Fruit fly (Drosophila melanogaster) whole organism, embryonic: ENCODE measurements around the gene RanGAP.

Experiments
- Antp ChIP-seq: fragments of 200-800 bp; sonication (Bioruptor generic); optimal IDR thresholded peaks from 3 replicates; lab custom pipeline; 2016; ENCODE audit warnings: missing biosample characterization, missing genetic modification characterization
- Atf-2 ChIP-seq: fragments of 200-800 bp; sonication (Bioruptor generic); optimal IDR thresholded peaks from 2 replicates; lab custom pipeline; 2016; ENCODE audit warnings: missing biosample characterization, missing genetic modification characterization
- Blimp-1 ChIP-seq: fragments of 200-800 bp; sonication (Bioruptor generic); optimal IDR thresholded peaks from 3 replicates; lab custom pipeline; 2018; ENCODE audit warnings: missing biosample characterization, missing genetic modification characterization, mild to moderate bottlenecking, moderate library complexity, missing genetic modification reagents
- CG10274 ChIP-seq: fragments of 200-800 bp; sonication (Bioruptor generic); optimal IDR thresholded peaks from 3 replicates; lab custom pipeline; 2017; ENCODE audit warnings: missing biosample characterization, mild to moderate bottlenecking, missing genetic modification characterization
- CG10366 ChIP-seq: fragments of 200-800 bp; sonication (Bioruptor generic); IDR thresholded peaks from 2 replicates; pipeline ENCODE4 v1.3.6; 2022; ENCODE audit warnings: missing biosample characterization, missing genetic modification characterization
- CG10654 ChIP-seq: fragments of 200-800 bp; sonication (Bioruptor generic); optimal IDR thresholded peaks from 2 replicates; lab custom pipeline; 2016; ENCODE audit warnings: missing biosample characterization, missing genetic modification characterization
- CG13424 ChIP-seq: fragments of 200-800 bp; sonication (Bioruptor generic); optimal IDR thresholded peaks from 2 replicates; lab custom pipeline; 2019; ENCODE audit warnings: missing biosample characterization, mild to moderate bottlenecking, missing genetic modification characterization, moderate library complexity
- CG13775 ChIP-seq: fragments of 200-800 bp; sonication (Bioruptor generic); optimal IDR thresholded peaks from 3 replicates; lab custom pipeline; 2017; ENCODE audit warnings: missing biosample characterization, mild to moderate bottlenecking, missing genetic modification characterization
- CG14050 ChIP-seq: fragments of 200-800 bp; sonication (Bioruptor generic); IDR thresholded peaks from 3 replicates; pipeline ENCODE4 v1.3.6; 2022; ENCODE audit warnings: missing biosample characterization, missing genetic modification characterization
- CG14710 ChIP-seq: fragments of 200-800 bp; sonication (Bioruptor generic); optimal IDR thresholded peaks from 3 replicates; lab custom pipeline; 2019; ENCODE audit warnings: missing biosample characterization, mild to moderate bottlenecking, missing genetic modification characterization, moderate library complexity
- CG16863 ChIP-seq: fragments of 200-800 bp; sonication (Bioruptor generic); optimal IDR thresholded peaks from 3 replicates; lab custom pipeline; 2016; ENCODE audit warnings: missing biosample characterization, missing genetic modification characterization
- CG17612 ChIP-seq: fragments of 200-800 bp; sonication (Bioruptor generic); IDR thresholded peaks from 2 replicates; pipeline ENCODE4 v1.3.6; 2022; ENCODE audit warnings: missing biosample characterization, missing genetic modification characterization
- CG17802 ChIP-seq: fragments of 200-800 bp; sonication (Bioruptor generic); optimal IDR thresholded peaks from 2 replicates; lab custom pipeline; 2018; ENCODE audit warnings: missing biosample characterization, mild to moderate bottlenecking, missing genetic modification characterization, moderate library complexity
- CG18599 ChIP-seq: fragments of 200-800 bp; sonication (Bioruptor generic); optimal IDR thresholded peaks from 3 replicates; lab custom pipeline; 2017; ENCODE audit warnings: missing biosample characterization, missing genetic modification characterization, mild to moderate bottlenecking, moderate library complexity, missing genetic modification reagents
- CG30020 ChIP-seq: fragments of 200-800 bp; optimal IDR thresholded peaks from 2 replicates; lab custom pipeline; 2019; ENCODE audit warnings: missing biosample characterization, mild to moderate bottlenecking, missing genetic modification characterization, moderate library complexity
- CG3163 ChIP-seq: fragments of 200-800 bp; sonication (Bioruptor generic); optimal IDR thresholded peaks from 3 replicates; lab custom pipeline; 2016; ENCODE audit warnings: missing biosample characterization, missing genetic modification characterization
- CG3838 ChIP-seq: fragments of 200-800 bp; sonication (Bioruptor generic); optimal IDR thresholded peaks from 3 replicates; lab custom pipeline; 2016; ENCODE audit warnings: missing biosample characterization, missing genetic modification characterization
- CG4854 ChIP-seq: fragments of 200-800 bp; sonication (Bioruptor generic); optimal IDR thresholded peaks from 2 replicates; lab custom pipeline; 2016; ENCODE audit warnings: missing biosample characterization, missing genetic modification characterization, inconsistent platforms
- CG6175 ChIP-seq: fragments of 200-800 bp; sonication (Bioruptor generic); IDR thresholded peaks from 3 replicates; pipeline ENCODE4 v1.3.6; 2022; ENCODE audit warnings: missing biosample characterization, missing genetic modification characterization
- CG9727 ChIP-seq: fragments of 200-800 bp; sonication (Bioruptor generic); optimal IDR thresholded peaks from 3 replicates; lab custom pipeline; 2017; ENCODE audit warnings: missing biosample characterization, mild to moderate bottlenecking, missing genetic modification characterization
- CG9932 ChIP-seq: fragments of 200-800 bp; sonication (Bioruptor generic); IDR thresholded peaks from 2 replicates; pipeline ENCODE4 v1.3.6; 2022; ENCODE audit warnings: missing biosample characterization, missing genetic modification characterization
- Dp ChIP-seq: fragments of 200-800 bp; sonication (Bioruptor generic); optimal IDR thresholded peaks from 2 replicates; lab custom pipeline; 2018; ENCODE audit warnings: missing biosample characterization, mild to moderate bottlenecking, missing genetic modification characterization, moderate library complexity
- Dref ChIP-seq: fragments of 200-800 bp; sonication (Bioruptor generic); IDR thresholded peaks from 2 replicates; pipeline ENCODE4 v1.3.6; 2022; ENCODE audit warnings: missing biosample characterization, missing genetic modification characterization
- Hmr ChIP-seq: fragments of 200-800 bp; sonication (Bioruptor generic); optimal IDR thresholded peaks from 3 replicates; lab custom pipeline; 2017; ENCODE audit warnings: mild to moderate bottlenecking, missing biosample characterization, missing genetic modification reagents, missing genetic modification characterization
- Hr3 ChIP-seq: fragments of 200-800 bp; sonication (Bioruptor generic); optimal IDR thresholded peaks from 3 replicates; lab custom pipeline; 2016; ENCODE audit warnings: missing biosample characterization, missing genetic modification characterization
- Jarid2 ChIP-seq: fragments of 200-800 bp; sonication (Bioruptor generic); optimal IDR thresholded peaks from 3 replicates; lab custom pipeline; 2017; ENCODE audit warnings: mild to moderate bottlenecking, missing biosample characterization, missing genetic modification reagents, missing genetic modification characterization
- MBD-R2 ChIP-seq: fragments of 200-800 bp; sonication (Bioruptor generic); IDR thresholded peaks from 2 replicates; pipeline ENCODE4 v1.3.6; 2022; ENCODE audit warnings: missing biosample characterization, missing genetic modification characterization
- MESR4 ChIP-seq: fragments of 200-800 bp; sonication (Bioruptor generic); optimal IDR thresholded peaks from 2 replicates; lab custom pipeline; 2018; ENCODE audit warnings: missing biosample characterization, mild to moderate bottlenecking, missing genetic modification characterization, moderate library complexity
- Mrtf ChIP-seq: fragments of 200-800 bp; sonication (Bioruptor generic); IDR thresholded peaks from 3 replicates; pipeline ENCODE4 v1.3.6; 2022; ENCODE audit warnings: missing biosample characterization, missing genetic modification characterization
- NfI ChIP-seq: fragments of 200-800 bp; sonication (Bioruptor generic); optimal IDR thresholded peaks from 3 replicates; lab custom pipeline; 2018; ENCODE audit warnings: missing biosample characterization, mild to moderate bottlenecking, missing genetic modification characterization, moderate library complexity
- Ravus ChIP-seq: fragments of 200-800 bp; sonication (Bioruptor generic); IDR thresholded peaks from 2 replicates; pipeline ENCODE4 v1.3.6; 2022; ENCODE audit warnings: missing biosample characterization, missing genetic modification characterization
- Sox100B ChIP-seq: fragments of 200-800 bp; sonication (Bioruptor generic); optimal IDR thresholded peaks from 3 replicates; lab custom pipeline; 2018; ENCODE audit warnings: missing biosample characterization, mild to moderate bottlenecking, missing genetic modification characterization
- Sry-β ChIP-seq: fragments of 200-800 bp; sonication (Bioruptor generic); optimal IDR thresholded peaks from 2 replicates; lab custom pipeline; 2018; ENCODE audit warnings: missing biosample characterization, mild to moderate bottlenecking, missing genetic modification characterization, moderate library complexity
- Ssrp ChIP-seq: fragments of 200-800 bp; sonication (Bioruptor generic); optimal IDR thresholded peaks from 2 replicates; lab custom pipeline; 2018; ENCODE audit warnings: missing biosample characterization, mild to moderate bottlenecking, missing genetic modification characterization, moderate library complexity
- Xrp1 ChIP-seq: fragments of 200-800 bp; sonication (Bioruptor generic); IDR thresholded peaks from 2 replicates; pipeline ENCODE4 v1.3.6; 2022; ENCODE audit warnings: missing biosample characterization, missing genetic modification characterization
- ash1 ChIP-seq: fragments of 200-800 bp; sonication (Bioruptor generic); optimal IDR thresholded peaks from 2 replicates; lab custom pipeline; 2018; ENCODE audit warnings: missing biosample characterization, mild to moderate bottlenecking, missing genetic modification characterization
- cg ChIP-seq: fragments of 200-800 bp; sonication (Bioruptor generic); optimal IDR thresholded peaks from 3 replicates; lab custom pipeline; 2019; ENCODE audit warnings: missing biosample characterization, mild to moderate bottlenecking, missing genetic modification characterization, moderate library complexity
- fru ChIP-seq: fragments of >200 bp; optimal IDR thresholded peaks from 2 replicates; lab custom pipeline; 2017
- fu2 ChIP-seq: fragments of 200-800 bp; sonication (Bioruptor generic); optimal IDR thresholded peaks from 2 replicates; lab custom pipeline; 2016; ENCODE audit warnings: missing biosample characterization, missing genetic modification characterization
- gce ChIP-seq: fragments of 200-800 bp; sonication (Bioruptor generic); IDR thresholded peaks from 3 replicates; pipeline ENCODE4 v1.3.6; 2022; ENCODE audit warnings: missing biosample characterization, missing genetic modification characterization
- hth ChIP-seq: fragments of >200 bp; optimal IDR thresholded peaks from 2 replicates; lab custom pipeline; 2017; ENCODE audit warnings: inconsistent platforms
- peb ChIP-seq: fragments of 200-800 bp; sonication (Bioruptor generic); IDR thresholded peaks from 2 replicates; pipeline ENCODE4 v1.3.6; 2022; ENCODE audit warnings: missing biosample characterization, missing genetic modification characterization
- pros ChIP-seq: fragments of 200-800 bp; sonication (Bioruptor generic); optimal IDR thresholded peaks from 3 replicates; lab custom pipeline; 2019; ENCODE audit warnings: missing biosample characterization, mild to moderate bottlenecking, missing genetic modification characterization, moderate library complexity
- ro ChIP-seq: fragments of 200-800 bp; sonication (Bioruptor generic); IDR thresholded peaks from 2 replicates; pipeline ENCODE4 v1.3.6; 2022; ENCODE audit warnings: missing biosample characterization, missing genetic modification characterization
- shn ChIP-seq: fragments of 200-800 bp; sonication (Bioruptor generic); optimal IDR thresholded peaks from 3 replicates; lab custom pipeline; 2016; ENCODE audit warnings: missing biosample characterization, missing genetic modification characterization
- slbo ChIP-seq: fragments of 200-800 bp; sonication (Bioruptor generic); IDR thresholded peaks from 2 replicates; pipeline ENCODE4 v1.3.6; 2022; ENCODE audit warnings: missing biosample characterization, missing genetic modification characterization
- so ChIP-seq: fragments of 200-800 bp; sonication (Bioruptor generic); IDR thresholded peaks from 3 replicates; pipeline ENCODE4 v1.3.6; 2022; ENCODE audit warnings: missing biosample characterization, missing genetic modification characterization
- unpg ChIP-seq: fragments of 200-800 bp; sonication (Bioruptor generic); optimal IDR thresholded peaks from 3 replicates; lab custom pipeline; 2018; ENCODE audit warnings: missing biosample characterization, mild to moderate bottlenecking, missing genetic modification characterization, moderate library complexity
- zen ChIP-seq: fragments of 200-800 bp; sonication (Bioruptor generic); optimal IDR thresholded peaks from 3 replicates; lab custom pipeline; 2018; ENCODE audit warnings: missing biosample characterization, mild to moderate bottlenecking, missing genetic modification characterization, moderate library complexity

The RanGAP gene

dm6 chr2L:19416602-19417497 lies 24.9 kb upstream of the RanGAP start, which contains the start of gene Lectin-galC1 (continued):
- TF ChIP-seq CG10366 (GFP tag; lab: Robert Waterston, UW) (peak; percentile 85), Sry-β (GFP tag; lab: Kevin White, UChicago) (no peak), unpg (GFP tag; lab: Kevin White, UChicago) (peak; percentile 93), CG18599 (GFP tag; lab: Kevin White, UChicago) (peak; percentile 77), CG4854 (GFP tag; lab: Kevin White, UChicago) (peak; percentile 80), Dp (GFP tag; lab: Kevin White, UChicago) (no peak), CG17612 (GFP tag; lab: Robert Waterston, UW) (peak; percentile 14; the same call in 1 of the 2 replicates), CG13775 (GFP tag; lab: Kevin White, UChicago) (peak; percentile 80), Blimp-1 (GFP tag; lab: Kevin White, UChicago) (peak; percentile 87), CG10274 (GFP tag; lab: Kevin White, UChicago) (peak; percentile 70), pros (GFP tag; lab: Kevin White, UChicago) (no peak), CG14050 (GFP tag; lab: Robert Waterston, UW) (peak; percentile 77), slbo (GFP tag; lab: Robert Waterston, UW) (peak; percentile 87), CG9932 (peak; percentile 63), CG13424 (tag; lab: Kevin White, UChicago) (peak; percentile 89), hth (lab: Kevin White, UChicago) (no peak), ro (GFP tag; lab: Robert Waterston, UW) (no peak; the same call in 1 of the 2 replicates), CG3838 (peak; percentile 72), MBD-R2 (GFP tag; lab: Robert Waterston, UW) (peak; percentile 42; the same call in 1 of the 2 replicates), shn (peak; percentile 84), peb (GFP tag; lab: Robert Waterston, UW) (peak; percentile 68), Xrp1 (GFP tag; lab: Robert Waterston, UW) (peak; percentile 92), CG14710 (tag; lab: Kevin White, UChicago) (peak; percentile 85), Atf-2 (GFP tag; lab: Kevin White, UChicago) (peak; percentile 78), CG3163 (GFP tag; lab: Kevin White, UChicago) (peak; percentile 74), CG30020 (tag; lab: Kevin White, UChicago) (peak; percentile 46), Ssrp (tag; lab: Kevin White, UChicago) (peak; percentile 87), cg (GFP tag; lab: Kevin White, UChicago) (no peak), CG17802 (tag; lab: Kevin White, UChicago) (peak; percentile 68), CG6175 (GFP tag; lab: Robert Waterston, UW) (no peak), CG10654 (peak; percentile 84), Sox100B (peak; percentile 83), fru (lab: Kevin White, UChicago) (no peak), Hr3 (GFP tag; lab: Kevin White, UChicago) (peak; percentile 82), Antp (GFP tag; lab: Kevin White, UChicago) (peak; percentile 93), so (peak; percentile 83; the same call in 2 of the 3 replicates), gce (GFP tag; lab: Robert Waterston, UW) (peak; percentile 72; the same call in 2 of the 3 replicates), CG16863 (GFP tag; lab: Kevin White, UChicago) (peak; percentile 91), MESR4 (GFP tag; lab: Kevin White, UChicago) (peak; percentile 27), Jarid2 (GFP tag; lab: Kevin White, UChicago) (peak; percentile 54), zen (peak; percentile 88), CG9727 (GFP tag; lab: Kevin White, UChicago) (peak; percentile 87), NfI (GFP tag; lab: Kevin White, UChicago) (peak; percentile 79), Mrtf (GFP tag; lab: Robert Waterston, UW) (peak; percentile 84), Hmr (GFP tag; lab: Kevin White, UChicago) (peak; percentile 80), ash1 (GFP tag; lab: Kevin White, UChicago) (no peak), fu2 (GFP tag; lab: Kevin White, UChicago) (peak; percentile 79), Ravus (GFP tag; lab: Robert Waterston, UW) (peak; percentile 61), Dref (GFP tag; lab: Robert Waterston, UW) (no peak)
